Worm (Caenorhabditis elegans) whole organism, young adult: ENCODE results near the gene C48B4.6.
A peak's percentile ranks its signal among the peaks of the same experiment; 100 is the strongest.

Experiments used
- B0019.2 ChIP-seq: fragments of 200-800 bp; sonication (Bioruptor generic); conservative IDR thresholded peaks from 2 replicates; pipeline ENCODE4 v1.3.6; 2022; ENCODE audit warnings: missing genetic modification reagents, missing genetic modification characterization, missing compliant biosample characterization
- B0336.3 ChIP-seq: fragments of 200-800 bp; sonication (Bioruptor generic); IDR thresholded peaks from 2 replicates; pipeline ENCODE4 v1.3.6; 2022; ENCODE audit warnings: missing genetic modification characterization, missing compliant biosample characterization
- C17E4.6 ChIP-seq: fragments of 200-800 bp; sonication (Bioruptor generic); IDR thresholded peaks from 2 replicates; pipeline ENCODE4 v1.3.6; 2022; ENCODE audit warnings: missing genetic modification reagents, missing genetic modification characterization, missing compliant biosample characterization
- F33H1.4 ChIP-seq: fragments of 200-800 bp; sonication (Bioruptor generic); IDR thresholded peaks from 2 replicates; pipeline ENCODE4 v1.3.6; 2022; ENCODE audit warnings: missing genetic modification reagents, missing genetic modification characterization, missing compliant biosample characterization
- F49E8.2 ChIP-seq: sonication (generic microtip); optimal IDR thresholded peaks from 3 replicates; lab custom pipeline; 2017; ENCODE audit warnings: missing genetic modification characterization, mild to moderate bottlenecking, missing compliant biosample characterization, antibody characterized with exemption, moderate library complexity; ENCODE audit not compliant: insufficient read depth
- K11D2.4 ChIP-seq: fragments of 200-800 bp; sonication (Bioruptor generic); IDR thresholded peaks from 2 replicates; pipeline ENCODE4 v1.3.6; 2022; ENCODE audit warnings: missing genetic modification reagents, missing genetic modification characterization, missing compliant biosample characterization
- akir-1 ChIP-seq: fragments of 200-800 bp; sonication (Bioruptor generic); optimal IDR thresholded peaks from 2 replicates; lab custom pipeline; 2018; ENCODE audit warnings: mild to moderate bottlenecking, missing genetic modification characterization, moderate library complexity, missing compliant biosample characterization
- aptf-3 ChIP-seq: fragments of 200-800 bp; sonication (Bioruptor generic); IDR thresholded peaks from 2 replicates; pipeline ENCODE4 v1.3.6; 2022; ENCODE audit warnings: missing genetic modification characterization, missing compliant biosample characterization
- athp-1 ChIP-seq: sonication (generic microtip); optimal IDR thresholded peaks from 2 replicates; lab custom pipeline; 2017; ENCODE audit warnings: mild to moderate bottlenecking, missing genetic modification characterization, missing compliant biosample characterization
- attf-5 ChIP-seq: fragments of 200-800 bp; sonication (Bioruptor generic); optimal IDR thresholded peaks from 2 replicates; lab custom pipeline; 2018; ENCODE audit warnings: mild to moderate bottlenecking, missing genetic modification characterization, missing compliant biosample characterization
- cebp-1 ChIP-seq, 2 experiments: fragments of 200-800 bp in 1 of 2; sonication (Bioruptor generic) in 1 of 2; sonication (generic microtip) in 1 of 2; IDR thresholded peaks in 1 of 2; optimal IDR thresholded peaks in 1 of 2; 2 replicates each; pipeline versions ENCODE4 v1.3.6 to Lab custom; 2017 to 2022; ENCODE audit warnings: missing compliant biosample characterization in 2 of 2, missing genetic modification characterization in 2 of 2, mild to moderate bottlenecking in 1 of 2, missing genetic modification reagents in 1 of 2, moderate library complexity in 1 of 2
- cebp-2 ChIP-seq: fragments of 200-800 bp; sonication (Bioruptor generic); IDR thresholded peaks from 2 replicates; pipeline ENCODE4 v1.3.6; 2022; ENCODE audit warnings: missing genetic modification characterization, missing compliant biosample characterization
- ceh-100 ChIP-seq: fragments of 200-800 bp; sonication (Bioruptor generic); IDR thresholded peaks from 2 replicates; pipeline ENCODE4 v1.3.6; 2022; ENCODE audit warnings: missing genetic modification reagents, missing genetic modification characterization, missing compliant biosample characterization
- die-1 ChIP-seq: sonication (generic microtip); optimal IDR thresholded peaks from 2 replicates; lab custom pipeline; 2016; ENCODE audit warnings: missing genotype, mild to moderate bottlenecking, missing genetic modification characterization, missing compliant biosample characterization
- dox-1 ChIP-seq: fragments of 200-800 bp; sonication (Bioruptor generic); IDR thresholded peaks from 2 replicates; pipeline ENCODE4 v1.3.6; 2022; ENCODE audit warnings: missing genetic modification reagents, missing genetic modification characterization, missing compliant biosample characterization
- dpl-1 ChIP-seq: fragments of 150-350 bp; optimal IDR thresholded peaks from 2 replicates; lab custom pipeline; 2014; ENCODE audit warnings: missing biosample characterization, missing genetic modification reagents, missing genetic modification characterization
- efl-1 ChIP-seq: fragments of 150-350 bp; optimal IDR thresholded peaks from 2 replicates; lab custom pipeline; 2014; ENCODE audit warnings: missing biosample characterization, missing genetic modification reagents, missing genetic modification characterization
- him-1 ChIP-seq: sonication (generic microtip); optimal IDR thresholded peaks from 2 replicates; lab custom pipeline; 2016; ENCODE audit warnings: missing genotype, missing genetic modification reagents, missing genetic modification characterization, missing compliant biosample characterization
- lag-1 ChIP-seq: fragments of 200-800 bp; sonication (Bioruptor generic); IDR thresholded peaks from 2 replicates; pipeline ENCODE4 v1.3.6; 2022; ENCODE audit warnings: missing genetic modification reagents, missing genetic modification characterization, missing compliant biosample characterization
- let-526 ChIP-seq: fragments of 200-800 bp; sonication (Bioruptor generic); IDR thresholded peaks from 2 replicates; pipeline ENCODE4 v1.3.6; 2022; ENCODE audit warnings: missing genetic modification reagents, missing genetic modification characterization, missing compliant biosample characterization
- let-607 ChIP-seq, 2 experiments: fragments of 200-800 bp in 1 of 2; sonication (Bioruptor generic) in 1 of 2; sonication (generic microtip) in 1 of 2; optimal IDR thresholded peaks; 2 replicates each; lab custom pipeline; 2016 to 2018; ENCODE audit warnings: mild to moderate bottlenecking in 2 of 2, missing compliant biosample characterization in 2 of 2, missing genetic modification characterization in 2 of 2, moderate library complexity in 2 of 2, missing genotype in 1 of 2
- lin-35 ChIP-seq, 3 experiments: fragments of 150-350 bp in 2 of 3; sonication (generic microtip) in 1 of 3; optimal IDR thresholded peaks; 2 replicates each; lab custom pipeline; 2014 to 2018; ENCODE audit warnings: missing biosample characterization in 3 of 3, missing genetic modification characterization in 3 of 3, missing genetic modification reagents in 3 of 3
- lin-40 ChIP-seq: sonication (generic microtip); optimal IDR thresholded peaks from 2 replicates; lab custom pipeline; 2016; ENCODE audit warnings: missing genetic modification characterization, mild to moderate bottlenecking, missing compliant biosample characterization, missing genotype, missing genetic modification reagents
- lin-54 ChIP-seq: fragments of 200-800 bp; sonication (Bioruptor generic); optimal IDR thresholded peaks from 2 replicates; lab custom pipeline; 2018; ENCODE audit warnings: mild to moderate bottlenecking, missing genetic modification characterization, missing compliant biosample characterization
- lsl-1 ChIP-seq: fragments of 200-800 bp; sonication (Bioruptor generic); optimal IDR thresholded peaks from 2 replicates; lab custom pipeline; 2018; ENCODE audit warnings: mild to moderate bottlenecking, missing genetic modification characterization, moderate library complexity, missing compliant biosample characterization
- madf-3 ChIP-seq: fragments of 200-800 bp; sonication (Bioruptor generic); IDR thresholded peaks from 2 replicates; pipeline ENCODE4 v1.3.6; 2022; ENCODE audit warnings: missing genetic modification reagents, missing genetic modification characterization, missing compliant biosample characterization
- madf-6 ChIP-seq: fragments of 200-800 bp; sonication (Bioruptor generic); IDR thresholded peaks from 2 replicates; pipeline ENCODE4 v1.3.6; 2022; ENCODE audit warnings: missing genetic modification reagents, missing genetic modification characterization, missing compliant biosample characterization
- madf-8 ChIP-seq: fragments of 200-800 bp; sonication (Bioruptor generic); conservative IDR thresholded peaks from 2 replicates; pipeline ENCODE4 v1.3.6; 2022; ENCODE audit warnings: missing genetic modification reagents, missing genetic modification characterization, missing compliant biosample characterization
- mcd-1 ChIP-seq: fragments of 200-800 bp; sonication (Bioruptor generic); IDR thresholded peaks from 2 replicates; pipeline ENCODE4 v1.3.6; 2022; ENCODE audit warnings: missing genetic modification reagents, missing genetic modification characterization, missing compliant biosample characterization
- nfya-2 ChIP-seq: fragments of 200-800 bp; sonication (Bioruptor generic); IDR thresholded peaks from 2 replicates; pipeline ENCODE4 v1.3.6; 2022; ENCODE audit warnings: missing genetic modification reagents, missing genetic modification characterization, missing compliant biosample characterization
- nfyb-1 ChIP-seq: fragments of 200-800 bp; sonication (Bioruptor generic); IDR thresholded peaks from 2 replicates; pipeline ENCODE4 v1.3.6; 2022; ENCODE audit warnings: missing genetic modification reagents, missing genetic modification characterization, missing compliant biosample characterization
- nhr-179 ChIP-seq: sonication (generic microtip); optimal IDR thresholded peaks from 2 replicates; lab custom pipeline; 2016; ENCODE audit warnings: mild to moderate bottlenecking, missing genetic modification characterization, missing compliant biosample characterization
- nhr-80 ChIP-seq: sonication (generic microtip); optimal IDR thresholded peaks from 2 replicates; lab custom pipeline; 2016; ENCODE audit warnings: missing genetic modification characterization, missing compliant biosample characterization
- sea-2 ChIP-seq: fragments of 200-800 bp; sonication (Bioruptor generic); IDR thresholded peaks from 2 replicates; pipeline ENCODE4 v1.3.6; 2022; ENCODE audit warnings: missing genetic modification characterization, missing compliant biosample characterization
- sptf-2 ChIP-seq: fragments of 200-800 bp; sonication (Bioruptor generic); optimal IDR thresholded peaks from 2 replicates; lab custom pipeline; 2018; ENCODE audit warnings: mild to moderate bottlenecking, missing genetic modification characterization, missing compliant biosample characterization
- unc-130 ChIP-seq: sonication (generic microtip); optimal IDR thresholded peaks from 2 replicates; lab custom pipeline; 2016; ENCODE audit warnings: missing genetic modification reagents, missing genetic modification characterization, missing compliant biosample characterization
- xnd-1 ChIP-seq: sonication (generic microtip); optimal IDR thresholded peaks from 2 replicates; lab custom pipeline; 2016; ENCODE audit warnings: missing genotype, missing genetic modification reagents, missing genetic modification characterization, missing compliant biosample characterization
- ztf-18 ChIP-seq: sonication (generic microtip); optimal IDR thresholded peaks from 2 replicates; lab custom pipeline; 2016; ENCODE audit warnings: missing genotype, mild to moderate bottlenecking, missing genetic modification characterization, missing compliant biosample characterization
- ztf-26 ChIP-seq: sonication (generic microtip); optimal IDR thresholded peaks from 2 replicates; lab custom pipeline; 2017; ENCODE audit warnings: missing genetic modification characterization, missing compliant biosample characterization
- ztf-28 ChIP-seq: fragments of 200-800 bp; sonication (Bioruptor generic); IDR thresholded peaks from 2 replicates; pipeline ENCODE4 v1.3.6; 2022; ENCODE audit warnings: missing genetic modification reagents, missing genetic modification characterization, missing compliant biosample characterization
- ztf-6 ChIP-seq: fragments of 200-800 bp; sonication (Bioruptor generic); IDR thresholded peaks from 2 replicates; pipeline ENCODE4 v1.3.6; 2022; ENCODE audit warnings: missing genetic modification reagents, missing genetic modification characterization, missing compliant biosample characterization

Gene C48B4.6

ce11 chrIII:9580039-9580891, 21.9 kb upstream of the C48B4.6 start, which contains the start of gene ced-7:
TSS of gene ced-7 (minus strand) at chrIII:9580089.
- TF ChIP-seq attf-5 (GFP tag; lab: Kevin White, UChicago) (peak; percentile 18), K11D2.4 (no peak), cebp-1 (GFP tag; IDR thresholded peaks at IDR 0.05; lab: Robert Waterston, UW) (no peak), cebp-1 (tag; optimal IDR thresholded peaks at IDR 0.05; lab: Kevin White, UChicago) (peak; percentile 82)
- TF ChIP-seq, all 124 proteins: peak for 2

ce11 chrIII:9570869-9571268, 12.5 kb upstream of the C48B4.6 start:
- peak; percentile 99 for TF ChIP-seq nfyb-1
- no peak for TF ChIP-seq let-526 (GFP tag; lab: Robert Waterston, UW)
- peak in 1 of 3 experiments; percentile 26 for TF ChIP-seq lin-35 (GFP tag; optimal IDR thresholded peaks at IDR 0.05; lab: Kevin White, UChicago)
- peak; percentile 98 for TF ChIP-seq nfya-2
- peak; percentile 73 to 95 for TF ChIP-seq let-607 (tag; optimal IDR thresholded peaks at IDR 0.05; lab: Kevin White, UChicago)
- peak; percentile 28 for TF ChIP-seq lin-54
- no peak for TF ChIP-seq xnd-1
- no peak for TF ChIP-seq nhr-80 (tag; lab: Kevin White, UChicago)
- no peak for TF ChIP-seq athp-1 (tag; lab: Kevin White, UChicago)
- TF ChIP-seq ztf-28 (GFP tag; lab: Robert Waterston, UW): no peak
- peak; percentile 50 for TF ChIP-seq efl-1 (GFP tag; lab: Kevin White, UChicago)
- no peak for TF ChIP-seq sea-2 (GFP tag; lab: Robert Waterston, UW)
- 0 out of 2 replicates have a peak, but pooled peaks have one; percentile 12 for TF ChIP-seq mcd-1 (GFP tag; lab: Robert Waterston, UW)

- no peak for TF ChIP-seq ztf-18 (tag; lab: Kevin White, UChicago)
- TF ChIP-seq ceh-100: no peak
- no peak for TF ChIP-seq sptf-2 (GFP tag; lab: Kevin White, UChicago)
- TF ChIP-seq madf-3 (GFP tag; lab: Robert Waterston, UW): no peak
- no peak for TF ChIP-seq ztf-26 (tag; lab: Kevin White, UChicago)
- TF ChIP-seq die-1 (tag; lab: Kevin White, UChicago): no peak
- TF ChIP-seq aptf-3 (GFP tag; lab: Robert Waterston, UW): no peak
- no peak for TF ChIP-seq unc-130
- TF ChIP-seq ztf-6: no peak
- no peak for TF ChIP-seq nhr-179 (tag; lab: Kevin White, UChicago)
- no peak for TF ChIP-seq B0336.3 (GFP tag; lab: Robert Waterston, UW)
- TF ChIP-seq lin-54: no peak
- TF ChIP-seq B0019.2 (GFP tag; lab: Robert Waterston, UW): no peak
- TF ChIP-seq, all 124 proteins: peak for 0
These were observed 10.1 kb upstream of the C48B4.6 start, which contains the start of gene C48B4.13 for ce11 chrIII:9568451-9568850. TSS of gene C48B4.13 (plus strand) at chrIII:9568751.

- TF ChIP-seq dox-1 (GFP tag; lab: Robert Waterston, UW): 0 out of 2 replicates have a peak, but pooled peaks have one; percentile 20
- no peak for TF ChIP-seq akir-1 (GFP tag; lab: Kevin White, UChicago)
- no peak for TF ChIP-seq lin-40 (tag; lab: Kevin White, UChicago)
- peak; percentile 12 for TF ChIP-seq efl-1 (GFP tag; lab: Kevin White, UChicago)
- peak; percentile 25 for TF ChIP-seq F49E8.2 (tag; lab: Kevin White, UChicago)
- peak; percentile 48 for TF ChIP-seq him-1
- TF ChIP-seq lag-1: no peak
- TF ChIP-seq aptf-3 (GFP tag; lab: Robert Waterston, UW): no peak
- no peak for TF ChIP-seq cebp-2 (GFP tag; lab: Robert Waterston, UW)
- peak; percentile 87 for TF ChIP-seq F33H1.4 (GFP tag; lab: Robert Waterston, UW)
- peak; percentile 82 for TF ChIP-seq madf-6
- TF ChIP-seq madf-8: peak; percentile 61
- TF ChIP-seq C17E4.6 (GFP tag; lab: Robert Waterston, UW): no peak
- no peak for TF ChIP-seq dpl-1 (GFP tag; lab: Kevin White, UChicago)
- peak; percentile 68 for TF ChIP-seq xnd-1
- TF ChIP-seq lsl-1 (GFP tag; lab: Kevin White, UChicago): peak; percentile 93
These were observed 7.6 kb upstream of the C48B4.6 start, which contains the start of gene C48B4.11 for ce11 chrIII:9565973-9566372. TSS of gene C48B4.11 (minus strand) at chrIII:9566115.
